Fruit fly (Drosophila melanogaster): ENCODE results near the gene modSP.
A peak's percentile ranks its signal among the peaks of the same experiment; 100 is the strongest.

modSP gene

DNA sequence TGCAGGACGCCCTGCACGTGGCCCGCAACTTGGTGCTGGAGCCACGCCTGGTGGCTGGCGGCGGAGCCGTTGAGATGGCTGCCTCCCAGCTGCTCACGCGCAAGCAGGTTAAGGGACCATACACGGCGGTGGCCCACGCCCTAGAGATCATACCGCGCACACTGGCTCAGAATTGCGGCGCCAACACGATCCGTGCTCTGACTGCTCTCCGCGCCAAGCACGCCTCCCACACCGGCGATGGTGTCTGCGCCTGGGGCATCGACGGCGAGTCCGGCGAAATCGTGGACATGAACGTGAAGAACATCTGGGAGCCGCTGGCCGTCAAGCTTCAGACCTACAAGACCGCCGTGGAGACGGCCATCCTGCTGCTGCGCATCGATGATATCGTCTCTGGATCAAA, 6.2 kb downstream of the modSP start:
- no peak for TF ChIP-seq fru (GFP tag; optimal IDR thresholded peaks at IDR 0.05)
- TF ChIP-seq OdsH (GFP tag; optimal IDR thresholded peaks at IDR 0.05) = no peak
- TF ChIP-seq Sp1 (GFP tag; optimal IDR thresholded peaks at IDR 0.05) = no peak
- TF ChIP-seq brk (GFP tag; optimal IDR thresholded peaks at IDR 0.05) = no peak
- no peak for TF ChIP-seq usp (GFP tag; optimal IDR thresholded peaks at IDR 0.05)
- TF ChIP-seq Abd-B (GFP tag; optimal IDR thresholded peaks at IDR 0.05) = no peak
- TF ChIP-seq Hr78 (GFP tag; optimal IDR thresholded peaks at IDR 0.05) = no peak
- TF ChIP-seq CrebA (GFP tag; optimal IDR thresholded peaks at IDR 0.05; ENCODE audit: borderline replicate concordance) = no peak
- no peak for TF ChIP-seq psq (GFP tag; optimal IDR thresholded peaks at IDR 0.05)
- TF ChIP-seq jim (GFP tag; optimal IDR thresholded peaks at IDR 0.05) = no peak
- no peak for TF ChIP-seq N (GFP tag; optimal IDR thresholded peaks at IDR 0.05)
- no peak for TF ChIP-seq Dif (GFP tag; optimal IDR thresholded peaks at IDR 0.05; ENCODE audit: partially characterized antibody)
- no peak for TF ChIP-seq h (GFP tag; optimal IDR thresholded peaks at IDR 0.05)

DNA sequence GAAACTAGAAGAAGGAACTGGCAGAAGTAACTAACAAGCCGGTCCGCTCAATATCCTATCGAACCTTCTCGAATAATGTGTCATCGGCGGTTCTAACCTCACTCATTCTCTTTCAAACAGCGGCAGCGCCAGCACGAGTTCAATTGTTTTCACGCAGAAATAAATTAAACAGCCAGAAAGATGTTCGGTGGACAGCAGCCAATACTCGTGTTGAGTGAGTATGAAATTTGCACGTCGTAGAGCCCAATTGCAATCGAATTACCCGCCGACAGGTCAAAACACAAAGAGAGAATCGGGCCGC, 7.8 kb downstream of the modSP start:
- TF ChIP-seq pan (optimal IDR thresholded peaks at IDR 0.05) = no peak
- peak; percentile 46 for TF ChIP-seq Myc (optimal IDR thresholded peaks at IDR 0.05)
- TF ChIP-seq usp (GFP tag; optimal IDR thresholded peaks at IDR 0.05) = no peak
- TF ChIP-seq dl (GFP tag; optimal IDR thresholded peaks at IDR 0.05; ENCODE audit: insufficient read depth in 1 of 2, partially characterized antibody in 2 of 2) = no peak
- peak; percentile 14 for TF ChIP-seq Jra (GFP tag; optimal IDR thresholded peaks at IDR 0.05)
- TF ChIP-seq Dfd (GFP tag; optimal IDR thresholded peaks at IDR 0.05) = no peak

DNA sequence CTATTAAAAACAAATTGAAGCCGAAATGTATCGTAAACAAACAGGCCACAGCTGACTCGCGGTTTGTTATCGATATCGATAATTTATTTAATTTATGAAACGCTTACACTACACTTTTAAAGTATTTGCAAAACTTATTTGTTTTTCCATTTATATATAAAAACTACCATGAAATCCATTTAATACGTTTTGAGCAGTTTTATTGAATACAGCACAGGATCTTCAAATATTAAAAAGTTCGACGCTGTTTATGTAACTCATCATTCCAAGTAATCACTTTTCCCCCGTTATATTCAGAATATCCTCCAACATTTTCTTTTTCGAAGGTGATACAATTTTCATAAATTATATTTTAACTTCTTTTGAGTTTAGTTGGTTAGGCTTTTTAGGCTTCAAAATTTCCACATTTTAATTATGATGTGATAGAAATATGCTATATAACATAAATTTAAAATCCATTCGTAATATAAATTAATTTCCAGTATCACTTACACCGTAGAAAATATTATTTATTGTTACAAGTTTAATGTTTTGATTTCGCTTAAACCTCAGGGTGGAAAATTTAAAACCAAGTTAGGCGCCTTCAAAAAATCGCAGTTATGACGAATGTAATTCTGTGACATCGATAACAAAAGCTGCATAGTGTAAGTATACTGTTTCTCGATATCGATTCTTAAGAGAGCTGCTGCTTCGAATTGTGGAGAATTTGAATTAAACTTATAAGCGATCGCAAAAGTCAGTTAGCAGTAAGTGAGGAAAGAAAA, 8.3 kb downstream of the modSP start, which contains the start of the genes CG10324 and CCT3:
Gene CG10324 (minus strand): TSS at position 53 of the 764 bp plus-strand sequence.
Gene CCT3 (plus strand): TSS at position 654 of the 764 bp plus-strand sequence.
- TF ChIP-seq CG32264 (GFP tag; optimal IDR thresholded peaks at IDR 0.05) (no peak), pan (optimal IDR thresholded peaks at IDR 0.05) (no peak), rgr (GFP tag; optimal IDR thresholded peaks at IDR 0.05) (no peak), Dfd (GFP tag; optimal IDR thresholded peaks at IDR 0.05) (no peak), psq (GFP tag; optimal IDR thresholded peaks at IDR 0.05) (peak; percentile 6), OdsH (GFP tag; optimal IDR thresholded peaks at IDR 0.05) (peak; percentile 13), HLH106 (tag; optimal IDR thresholded peaks at IDR 0.05) (peak; percentile 77), Vsx2 (GFP tag; optimal IDR thresholded peaks at IDR 0.05; ENCODE audit: partially characterized antibody) (no peak), CG9705 (GFP tag; optimal IDR thresholded peaks at IDR 0.05) (peak; percentile 69), N (GFP tag; optimal IDR thresholded peaks at IDR 0.05) (peak; percentile 78), ey (GFP tag; optimal IDR thresholded peaks at IDR 0.05) (peak; percentile 49), tai (GFP tag; optimal IDR thresholded peaks at IDR 0.05) (no peak), Sp1 (GFP tag; optimal IDR thresholded peaks at IDR 0.05) (peak; percentile 68), sv (GFP tag; optimal IDR thresholded peaks at IDR 0.05) (peak; percentile 52), Rel (GFP tag; optimal IDR thresholded peaks at IDR 0.05) (no peak), Rel (tag; optimal IDR thresholded peaks at IDR 0.05) (peak; percentile 27), jim (GFP tag; optimal IDR thresholded peaks at IDR 0.05) (no peak), dl (GFP tag; optimal IDR thresholded peaks at IDR 0.05; ENCODE audit: insufficient read depth in 1 of 2, partially characterized antibody in 2 of 2) (no peak)

DNA sequence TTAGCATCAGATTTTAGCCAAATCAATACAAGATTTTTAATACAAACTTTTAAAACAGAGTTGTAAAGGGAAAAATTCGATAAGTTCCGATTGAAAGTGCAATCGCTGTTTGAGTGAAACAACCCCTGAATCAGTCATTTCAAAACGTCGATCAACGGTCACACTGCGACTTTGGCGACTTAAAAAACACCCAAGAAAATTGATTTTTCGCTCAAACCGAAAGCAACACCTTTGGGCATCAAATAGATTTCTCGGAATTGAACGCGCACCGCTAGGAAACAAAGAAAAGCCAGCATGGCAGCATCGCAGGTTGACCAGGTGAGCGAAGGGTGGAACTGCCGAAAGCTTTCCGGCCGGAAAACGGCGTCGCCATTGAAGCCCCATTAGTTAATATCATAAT, 11.9 kb downstream of the modSP start, which contains the start of gene Arl6IP1:
Gene Arl6IP1 (plus strand): TSS at position 15 of the 400 bp plus-strand sequence.
- TF ChIP-seq jim (GFP tag; optimal IDR thresholded peaks at IDR 0.05) (no peak), CrebA (GFP tag; optimal IDR thresholded peaks at IDR 0.05; ENCODE audit: borderline replicate concordance) (no peak), Jra (GFP tag; optimal IDR thresholded peaks at IDR 0.05) (no peak), dmrt93B (GFP tag; optimal IDR thresholded peaks at IDR 0.05) (no peak), Hnf4 (GFP tag; optimal IDR thresholded peaks at IDR 0.05) (no peak), Rel (GFP tag; optimal IDR thresholded peaks at IDR 0.05) (no peak), Rel (tag; optimal IDR thresholded peaks at IDR 0.05) (no peak)

DNA sequence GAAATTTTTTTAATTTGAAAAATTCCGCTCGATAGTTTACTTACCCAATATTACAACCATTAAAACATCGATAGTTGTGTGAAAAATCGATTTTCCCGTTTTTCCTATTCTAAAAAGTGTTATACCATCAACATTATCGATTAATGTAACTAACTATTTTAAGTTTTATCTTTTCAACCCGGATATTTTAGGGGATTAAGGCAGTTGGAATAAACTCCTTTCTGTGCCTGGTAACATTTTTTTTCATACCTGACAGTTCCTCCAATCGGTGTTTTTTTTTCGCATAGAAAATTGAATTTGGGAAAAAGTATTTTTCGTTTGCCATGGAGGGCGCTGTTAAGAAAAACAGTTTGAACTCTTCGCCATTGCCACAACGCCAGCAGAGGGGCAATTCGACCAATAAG, 15.5 kb downstream of the modSP start, which contains the start of gene nonA-l:
Gene nonA-l (plus strand): TSS at position 201 of the 404 bp plus-strand sequence.
- TF ChIP-seq rgr (GFP tag; optimal IDR thresholded peaks at IDR 0.05) (no peak), Abd-B (GFP tag; optimal IDR thresholded peaks at IDR 0.05) (no peak), pan (optimal IDR thresholded peaks at IDR 0.05) (no peak), Dfd (GFP tag; optimal IDR thresholded peaks at IDR 0.05) (no peak), lola (GFP tag; optimal IDR thresholded peaks at IDR 0.05) (no peak), sv (GFP tag; optimal IDR thresholded peaks at IDR 0.05) (no peak), tai (GFP tag; optimal IDR thresholded peaks at IDR 0.05) (no peak), psq (GFP tag; optimal IDR thresholded peaks at IDR 0.05) (no peak), Mio (GFP tag; optimal IDR thresholded peaks at IDR 0.05) (no peak), h (GFP tag; optimal IDR thresholded peaks at IDR 0.05) (no peak), fru (GFP tag; optimal IDR thresholded peaks at IDR 0.05) (no peak), Hr78 (GFP tag; optimal IDR thresholded peaks at IDR 0.05) (no peak)

Data from whole organism, wandering third instar larva.